Worm (Caenorhabditis elegans): ENCODE data around the gene srlf-18.

DNA sequence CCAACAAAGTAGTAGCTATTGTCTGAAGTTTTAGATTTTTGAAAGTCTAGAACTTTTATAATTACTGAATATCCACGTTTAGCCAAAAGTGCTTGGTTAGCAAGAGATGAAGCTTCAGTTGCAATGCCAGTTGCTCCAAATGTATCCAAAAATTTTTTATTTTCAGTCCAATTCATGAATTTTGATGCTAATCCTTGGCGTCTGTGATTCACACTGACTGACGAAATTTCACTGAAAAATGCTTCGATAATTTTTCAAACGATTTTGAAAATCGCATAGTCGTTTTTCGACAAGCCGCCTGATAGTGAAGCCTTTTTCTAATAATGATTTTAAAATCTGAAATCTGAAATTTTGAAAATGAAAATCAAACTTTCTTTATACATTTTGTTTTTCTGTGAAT lies 7.2 kb downstream of the srlf-18 start:
- TF ChIP-seq B0310.2 (tag; optimal IDR thresholded peaks at IDR 0.05) (no peak), sea-1 (GFP tag; conservative IDR thresholded peaks at IDR 0.05) (no peak), scrt-1 (GFP tag; IDR thresholded peaks at IDR 0.05) (no peak), tra-4 (tag; optimal IDR thresholded peaks at IDR 0.05) (no peak), ama-1 (optimal IDR thresholded peaks at IDR 0.05) (no peak), aly-1 (tag; optimal IDR thresholded peaks at IDR 0.05) (no peak), tbx-37 (GFP tag; conservative IDR thresholded peaks at IDR 0.05) (no peak), hnd-1 (tag; optimal IDR thresholded peaks at IDR 0.05) (no peak), hmbx-1 (tag; optimal IDR thresholded peaks at IDR 0.05) (no peak), ceh-36 (tag; optimal IDR thresholded peaks at IDR 0.05) (no peak), F13C5.2 (tag; optimal IDR thresholded peaks at IDR 0.05) (no peak), hmg-4 (GFP tag; optimal IDR thresholded peaks at IDR 0.05) (no peak)

All from whole organism, early embryonic.